Fruit fly (Drosophila melanogaster): ENCODE data around the gene Naa60.

Naa60 gene

dm6 chr3L:9718929-9719328, 7.8 kb upstream of the Naa60 start, which contains the start of the genes CG18178 and CG14174 (continued):
- TF ChIP-seq az2 (GFP tag; optimal IDR thresholded peaks at IDR 0.05) (peak; percentile 64), CG7963 (GFP tag; IDR thresholded peaks at IDR 0.05; ENCODE audit: partially characterized antibody) (no peak), p53 (GFP tag; optimal IDR thresholded peaks at IDR 0.05) (no peak), pnt (GFP tag; optimal IDR thresholded peaks at IDR 0.05) (no peak), CG4424 (GFP tag; optimal IDR thresholded peaks at IDR 0.05) (peak; percentile 74), CG17385 (GFP tag; optimal IDR thresholded peaks at IDR 0.05) (peak; percentile 66), insv (GFP tag; optimal IDR thresholded peaks at IDR 0.05) (peak in 1 of 2 experiments; percentile 28), CG18599 (GFP tag; optimal IDR thresholded peaks at IDR 0.05) (peak; percentile 73), CG8924 (tag; optimal IDR thresholded peaks at IDR 0.05) (peak; percentile 80), Rx (GFP tag; IDR thresholded peaks at IDR 0.05) (no peak), fd3F (GFP tag; optimal IDR thresholded peaks at IDR 0.05) (peak; percentile 62), CG5953 (GFP tag; IDR thresholded peaks at IDR 0.05) (no peak), CG4360 (GFP tag; IDR thresholded peaks at IDR 0.05) (no peak), dimm (GFP tag; IDR thresholded peaks at IDR 0.05) (no peak), CG11696 (GFP tag; IDR thresholded peaks at IDR 0.05) (no peak), CG13424 (tag; optimal IDR thresholded peaks at IDR 0.05) (peak; percentile 85), scrt (GFP tag; optimal IDR thresholded peaks at IDR 0.05) (no peak), Elba2 (GFP tag; optimal IDR thresholded peaks at IDR 0.05) (peak; percentile 20), CG4282 (GFP tag; optimal IDR thresholded peaks at IDR 0.05) (no peak), Fer2 (tag; optimal IDR thresholded peaks at IDR 0.05) (peak; percentile 63), CkIIα-i1 (GFP tag; IDR thresholded peaks at IDR 0.05) (no peak), Ravus (GFP tag; IDR thresholded peaks at IDR 0.05) (no peak), CG4404 (GFP tag; IDR thresholded peaks at IDR 0.05) (peak; percentile 62), MTF-1 (GFP tag; optimal IDR thresholded peaks at IDR 0.05; ENCODE audit: borderline replicate concordance) (no peak), knrl (GFP tag; IDR thresholded peaks at IDR 0.05; ENCODE audit: partially characterized antibody) (0 out of 3 replicates have a peak, but pooled peaks have one; percentile 26), tll (GFP tag; optimal IDR thresholded peaks at IDR 0.05) (no peak), Med (GFP tag) (peak; percentile 71), her (GFP tag; optimal IDR thresholded peaks at IDR 0.05) (no peak), en (GFP tag; optimal IDR thresholded peaks at IDR 0.05) (no peak), CG10274 (GFP tag; optimal IDR thresholded peaks at IDR 0.05) (no peak), CG6813 (GFP tag; optimal IDR thresholded peaks at IDR 0.05) (no peak), zfh2 (GFP tag; optimal IDR thresholded peaks at IDR 0.05) (no peak), CG9727 (GFP tag; optimal IDR thresholded peaks at IDR 0.05) (peak; percentile 56), Bteb2 (GFP tag; optimal IDR thresholded peaks at IDR 0.05) (no peak), BtbVII (GFP tag; optimal IDR thresholded peaks at IDR 0.05) (peak; percentile 55), bab2 (GFP tag; optimal IDR thresholded peaks at IDR 0.05) (no peak), CG31388 (GFP tag; optimal IDR thresholded peaks at IDR 0.05) (no peak), org-1 (GFP tag; optimal IDR thresholded peaks at IDR 0.05) (no peak), Xbp1 (GFP tag; optimal IDR thresholded peaks at IDR 0.05) (peak; percentile 75), Ptx1 (GFP tag; IDR thresholded peaks at IDR 0.05) (peak; percentile 66), gsb-n (tag; optimal IDR thresholded peaks at IDR 0.05) (no peak), CG15696 (tag; optimal IDR thresholded peaks at IDR 0.05) (peak; percentile 85), Dip2 (GFP tag; IDR thresholded peaks at IDR 0.05) (no peak), Sox102F (GFP tag; optimal IDR thresholded peaks at IDR 0.05) (peak; percentile 71), CG10209 (GFP tag; optimal IDR thresholded peaks at IDR 0.05) (peak; percentile 71), Myb (GFP tag; optimal IDR thresholded peaks at IDR 0.05) (no peak), CG18619 (GFP tag; optimal IDR thresholded peaks at IDR 0.05) (peak; percentile 43), CG11093 (GFP tag; IDR thresholded peaks at IDR 0.05) (no peak; the same call in 2 of the 3 replicates), sug (tag; optimal IDR thresholded peaks at IDR 0.05) (peak; percentile 83), CG14860 (GFP tag; IDR thresholded peaks at IDR 0.05; ENCODE audit: partially characterized antibody) (no peak)
